Fruit fly (Drosophila melanogaster) whole organism, adult: ENCODE results near the gene Efa6.

Source experiments
- CG11617 ChIP-seq: fragments of 200-800 bp; sonication (Bioruptor generic); optimal IDR thresholded peaks from 2 replicates; lab custom pipeline; 2017; ENCODE audit warnings: mild to moderate bottlenecking, missing biosample characterization, missing genetic modification reagents, missing genetic modification characterization
- CG14711 ChIP-seq: fragments of 200-800 bp; sonication (Bioruptor generic); optimal IDR thresholded peaks from 2 replicates; lab custom pipeline; 2018; ENCODE audit warnings: missing biosample characterization, mild to moderate bottlenecking, missing genetic modification characterization, moderate library complexity
- Crg-1 ChIP-seq: fragments of 200-800 bp; sonication (Bioruptor generic); optimal IDR thresholded peaks from 2 replicates; lab custom pipeline; 2016; ENCODE audit warnings: missing biosample characterization, missing genetic modification characterization
- Mnt ChIP-seq: fragments of 200-800 bp; sonication (Bioruptor generic); optimal IDR thresholded peaks from 2 replicates; lab custom pipeline; 2016; ENCODE audit warnings: missing biosample characterization, mild to moderate bottlenecking, missing genetic modification characterization
- cic ChIP-seq: fragments of 200-800 bp; sonication (Bioruptor generic); optimal IDR thresholded peaks from 2 replicates; lab custom pipeline; 2017; ENCODE audit warnings: missing biosample characterization, mild to moderate bottlenecking, missing genetic modification characterization, moderate library complexity
- kay ChIP-seq: fragments of 200-800 bp; sonication (Bioruptor generic); peaks from one replicate; lab custom pipeline; 2016; ENCODE audit warnings: missing biosample characterization, missing genetic modification characterization, borderline replicate concordance
- toe ChIP-seq: fragments of 200-800 bp; sonication (Bioruptor generic); optimal IDR thresholded peaks from 2 replicates; lab custom pipeline; 2016; ENCODE audit warnings: missing biosample characterization, missing genetic modification characterization

DNA sequence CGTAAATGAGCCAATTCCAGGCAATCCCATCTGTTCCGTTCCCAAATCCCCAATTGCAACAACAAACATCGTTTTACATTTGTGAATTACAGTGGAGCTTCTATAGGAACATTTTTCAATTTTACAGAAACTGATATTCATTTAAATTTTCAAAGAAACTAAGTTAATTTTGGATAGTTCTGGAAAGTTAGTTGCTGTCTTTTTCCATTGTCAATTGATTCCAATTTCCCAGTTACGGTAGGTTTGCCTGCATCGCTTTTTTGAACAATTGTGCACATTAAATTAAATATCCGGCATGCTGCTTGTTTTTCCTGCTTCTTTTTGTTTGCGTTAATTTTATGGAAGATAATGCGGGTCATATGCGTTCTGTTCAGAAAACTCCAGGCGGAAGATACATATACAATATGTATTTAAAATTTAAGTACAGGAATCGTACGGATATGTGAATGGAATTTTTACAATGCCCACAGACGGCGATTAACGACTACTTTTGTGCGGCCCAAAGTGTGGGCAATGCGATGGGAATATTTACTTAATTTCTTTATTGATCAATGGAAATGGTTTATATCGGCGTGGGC, 40.5 kb downstream of the Efa6 start:
- TF ChIP-seq kay (GFP tag; lab: Kevin White, UChicago) (no peak), Mnt (GFP tag; lab: Kevin White, UChicago) (no peak), toe (GFP tag; lab: Kevin White, UChicago) (no peak), cic (GFP tag; lab: Kevin White, UChicago) (no peak), CG14711 (tag; lab: Kevin White, UChicago) (no peak), Crg-1 (no peak), CG11617 (no peak)
